Worm (Caenorhabditis elegans) whole organism, young adult: Measurements from ENCODE around the gene Y66D12A.6.
A peak's percentile ranks its signal among the peaks of the same experiment; 100 is the strongest.

ENCODE experiments used
- B0261.1 ChIP-seq: sonication (generic microtip); optimal IDR thresholded peaks from 2 replicates; lab custom pipeline; 2016; ENCODE audit warnings: mild to moderate bottlenecking, missing genetic modification characterization, moderate library complexity, missing compliant biosample characterization
- B0336.3 ChIP-seq: fragments of 200-800 bp; sonication (Bioruptor generic); IDR thresholded peaks from 2 replicates; pipeline ENCODE4 v1.3.6; 2022; ENCODE audit warnings: missing genetic modification characterization, missing compliant biosample characterization
- C06A6.2 ChIP-seq: fragments of 200-800 bp; sonication (Bioruptor generic); conservative IDR thresholded peaks from 2 replicates; pipeline ENCODE4 v1.3.6; 2022; ENCODE audit warnings: missing genetic modification characterization, missing compliant biosample characterization
- D2030.7 ChIP-seq: fragments of 200-800 bp; sonication (Bioruptor generic); IDR thresholded peaks from 2 replicates; pipeline ENCODE4 v1.3.6; 2022; ENCODE audit warnings: missing genetic modification reagents, missing genetic modification characterization, missing compliant biosample characterization
- F10E7.11 ChIP-seq: sonication (generic microtip); optimal IDR thresholded peaks from 2 replicates; lab custom pipeline; 2017; ENCODE audit warnings: mild to moderate bottlenecking, missing genetic modification characterization, moderate library complexity, missing compliant biosample characterization
- F23B12.7 ChIP-seq: sonication (generic microtip); optimal IDR thresholded peaks from 2 replicates; lab custom pipeline; 2017; ENCODE audit warnings: missing genetic modification characterization, mild to moderate bottlenecking, missing compliant biosample characterization, antibody characterized with exemption, moderate library complexity; ENCODE audit not compliant: insufficient read depth
- F33H1.4 ChIP-seq: fragments of 200-800 bp; sonication (Bioruptor generic); IDR thresholded peaks from 2 replicates; pipeline ENCODE4 v1.3.6; 2022; ENCODE audit warnings: missing genetic modification reagents, missing genetic modification characterization, missing compliant biosample characterization
- F39B2.1 ChIP-seq: fragments of 200-800 bp; sonication (Bioruptor generic); IDR thresholded peaks from 2 replicates; pipeline ENCODE4 v1.3.6; 2022; ENCODE audit warnings: missing genetic modification reagents, missing genetic modification characterization, missing compliant biosample characterization
- F52B5.7 ChIP-seq: sonication (generic microtip); optimal IDR thresholded peaks from 2 replicates; lab custom pipeline; 2016; ENCODE audit warnings: mild to moderate bottlenecking, missing genetic modification characterization, missing compliant biosample characterization
- F55B11.4 ChIP-seq: sonication (generic microtip); optimal IDR thresholded peaks from 2 replicates; lab custom pipeline; 2016; ENCODE audit warnings: missing compliant biosample characterization, missing genetic modification characterization, borderline replicate concordance; ENCODE audit not compliant: insufficient read depth
- T07F8.4 ChIP-seq: sonication (generic microtip); optimal IDR thresholded peaks from 2 replicates; lab custom pipeline; 2016; ENCODE audit warnings: mild to moderate bottlenecking, missing genetic modification characterization, moderate library complexity, missing compliant biosample characterization
- T26A5.8 ChIP-seq: sonication (generic microtip); optimal IDR thresholded peaks from 2 replicates; lab custom pipeline; 2016; ENCODE audit warnings: missing genetic modification characterization, missing compliant biosample characterization
- Y53G8AR.9 ChIP-seq: fragments of 200-800 bp; sonication (Bioruptor generic); conservative IDR thresholded peaks from 2 replicates; pipeline ENCODE4 v1.3.6; 2022; ENCODE audit warnings: missing genetic modification reagents, missing genetic modification characterization, missing compliant biosample characterization
- Y67H2A.10 ChIP-seq: fragments of 200-800 bp; sonication (Bioruptor generic); conservative IDR thresholded peaks from 2 replicates; pipeline ENCODE4 v1.3.6; 2022; ENCODE audit warnings: missing genetic modification reagents, missing genetic modification characterization, missing compliant biosample characterization
- ccch-3 ChIP-seq: fragments of 200-800 bp; sonication (Bioruptor generic); optimal IDR thresholded peaks from 2 replicates; lab custom pipeline; 2018; ENCODE audit warnings: mild to moderate bottlenecking, missing genetic modification characterization, missing compliant biosample characterization
- cebp-2 ChIP-seq: fragments of 200-800 bp; sonication (Bioruptor generic); IDR thresholded peaks from 2 replicates; pipeline ENCODE4 v1.3.6; 2022; ENCODE audit warnings: missing genetic modification characterization, missing compliant biosample characterization
- chd-7 ChIP-seq: sonication (generic microtip); optimal IDR thresholded peaks from 2 replicates; lab custom pipeline; 2016; ENCODE audit warnings: mild to moderate bottlenecking, missing genetic modification characterization, moderate library complexity, missing compliant biosample characterization
- die-1 ChIP-seq: sonication (generic microtip); optimal IDR thresholded peaks from 2 replicates; lab custom pipeline; 2016; ENCODE audit warnings: missing genotype, mild to moderate bottlenecking, missing genetic modification characterization, missing compliant biosample characterization
- egl-44 ChIP-seq: fragments of 200-800 bp; sonication (Bioruptor generic); IDR thresholded peaks from 2 replicates; pipeline ENCODE4 v1.3.6; 2022; ENCODE audit warnings: missing genetic modification reagents, missing genetic modification characterization, missing compliant biosample characterization
- egrh-3 ChIP-seq: fragments of 200-800 bp; sonication (Bioruptor generic); IDR thresholded peaks from 2 replicates; pipeline ENCODE4 v1.3.6; 2022; ENCODE audit warnings: missing genetic modification reagents, missing genetic modification characterization, missing compliant biosample characterization
- ekl-4 ChIP-seq: fragments of 200-800 bp; sonication (Bioruptor generic); IDR thresholded peaks from 2 replicates; pipeline ENCODE4 v1.3.6; 2022; ENCODE audit warnings: missing genetic modification reagents, missing genetic modification characterization, missing compliant biosample characterization
- hlh-26 ChIP-seq: fragments of 200-800 bp; sonication (Bioruptor generic); conservative IDR thresholded peaks from 2 replicates; pipeline ENCODE4 v1.3.6; 2022; ENCODE audit warnings: missing genetic modification reagents, missing genetic modification characterization, missing compliant biosample characterization
- hrde-1 ChIP-seq: sonication (generic microtip); optimal IDR thresholded peaks from 2 replicates; lab custom pipeline; 2016; ENCODE audit warnings: missing genetic modification characterization, mild to moderate bottlenecking, missing compliant biosample characterization, moderate library complexity, missing genotype, missing genetic modification reagents, borderline replicate concordance
- let-526 ChIP-seq: fragments of 200-800 bp; sonication (Bioruptor generic); IDR thresholded peaks from 2 replicates; pipeline ENCODE4 v1.3.6; 2022; ENCODE audit warnings: missing genetic modification reagents, missing genetic modification characterization, missing compliant biosample characterization
- let-607 ChIP-seq, 2 experiments: fragments of 200-800 bp in 1 of 2; sonication (Bioruptor generic) in 1 of 2; sonication (generic microtip) in 1 of 2; optimal IDR thresholded peaks; 2 replicates each; lab custom pipeline; 2016 to 2018; ENCODE audit warnings: mild to moderate bottlenecking in 2 of 2, missing compliant biosample characterization in 2 of 2, missing genetic modification characterization in 2 of 2, moderate library complexity in 2 of 2, missing genotype in 1 of 2
- lin-26 ChIP-seq: fragments of 200-800 bp; sonication (Bioruptor generic); IDR thresholded peaks from 2 replicates; pipeline ENCODE4 v1.3.6; 2022; ENCODE audit warnings: missing genetic modification reagents, missing genetic modification characterization, missing compliant biosample characterization
- lin-54 ChIP-seq: fragments of 200-800 bp; sonication (Bioruptor generic); optimal IDR thresholded peaks from 2 replicates; lab custom pipeline; 2018; ENCODE audit warnings: mild to moderate bottlenecking, missing genetic modification characterization, missing compliant biosample characterization
- lir-1 ChIP-seq: fragments of 200-800 bp; sonication (Bioruptor generic); conservative IDR thresholded peaks from 2 replicates; pipeline ENCODE4 v1.3.6; 2022; ENCODE audit warnings: missing genetic modification reagents, missing genetic modification characterization, missing compliant biosample characterization
- lsl-1 ChIP-seq: fragments of 200-800 bp; sonication (Bioruptor generic); optimal IDR thresholded peaks from 2 replicates; lab custom pipeline; 2018; ENCODE audit warnings: mild to moderate bottlenecking, missing genetic modification characterization, moderate library complexity, missing compliant biosample characterization
- madf-10 ChIP-seq: sonication (generic microtip); optimal IDR thresholded peaks from 2 replicates; lab custom pipeline; 2016; ENCODE audit warnings: mild to moderate bottlenecking, missing genetic modification characterization, missing compliant biosample characterization
- madf-3 ChIP-seq: fragments of 200-800 bp; sonication (Bioruptor generic); IDR thresholded peaks from 2 replicates; pipeline ENCODE4 v1.3.6; 2022; ENCODE audit warnings: missing genetic modification reagents, missing genetic modification characterization, missing compliant biosample characterization
- madf-6 ChIP-seq: fragments of 200-800 bp; sonication (Bioruptor generic); IDR thresholded peaks from 2 replicates; pipeline ENCODE4 v1.3.6; 2022; ENCODE audit warnings: missing genetic modification reagents, missing genetic modification characterization, missing compliant biosample characterization
- nhr-120 ChIP-seq: fragments of 200-800 bp; sonication (Bioruptor generic); IDR thresholded peaks from 2 replicates; pipeline ENCODE4 v1.3.6; 2022; ENCODE audit warnings: missing genetic modification characterization, missing compliant biosample characterization
- pbrm-1 ChIP-seq: fragments of 200-800 bp; sonication (Bioruptor generic); IDR thresholded peaks from 2 replicates; pipeline ENCODE4 v1.3.6; 2022; ENCODE audit warnings: missing genetic modification reagents, missing genetic modification characterization, missing compliant biosample characterization
- rec-8 ChIP-seq, 2 experiments: sonication (generic microtip); optimal IDR thresholded peaks; 2 replicates each; lab custom pipeline; 2016; ENCODE audit warnings: mild to moderate bottlenecking in 2 of 2, missing genetic modification characterization in 2 of 2, missing genetic modification reagents in 2 of 2, missing genotype in 2 of 2, missing biosample characterization in 1 of 2, missing compliant biosample characterization in 1 of 2, moderate library complexity in 1 of 2
- rpc-1 ChIP-seq, 2 experiments: fragments of 150-350 bp in 1 of 2; sonication (generic microtip) in 1 of 2; optimal IDR thresholded peaks; 2 replicates each; lab custom pipeline; 2014 to 2018; ENCODE audit warnings: missing biosample characterization in 1 of 2, missing genetic modification characterization in 1 of 2, missing genetic modification reagents in 1 of 2, missing genotype in 1 of 2
- somi-1 ChIP-seq: fragments of 200-800 bp; sonication (Bioruptor generic); optimal IDR thresholded peaks from 2 replicates; lab custom pipeline; 2018; ENCODE audit warnings: mild to moderate bottlenecking, missing genetic modification characterization, missing compliant biosample characterization
- tlf-1 ChIP-seq: fragments of 200-800 bp; sonication (Bioruptor generic); optimal IDR thresholded peaks from 2 replicates; lab custom pipeline; 2018; ENCODE audit warnings: mild to moderate bottlenecking, missing genetic modification characterization, missing compliant biosample characterization
- unc-130 ChIP-seq: sonication (generic microtip); optimal IDR thresholded peaks from 2 replicates; lab custom pipeline; 2016; ENCODE audit warnings: missing genetic modification reagents, missing genetic modification characterization, missing compliant biosample characterization
- xnd-1 ChIP-seq: sonication (generic microtip); optimal IDR thresholded peaks from 2 replicates; lab custom pipeline; 2016; ENCODE audit warnings: missing genotype, missing genetic modification reagents, missing genetic modification characterization, missing compliant biosample characterization
- zfh-2 ChIP-seq: fragments of 200-800 bp; sonication (Bioruptor generic); conservative IDR thresholded peaks from 2 replicates; pipeline ENCODE4 v1.3.6; 2022; ENCODE audit warnings: missing genetic modification reagents, missing genetic modification characterization, missing compliant biosample characterization
- ztf-18 ChIP-seq: sonication (generic microtip); optimal IDR thresholded peaks from 2 replicates; lab custom pipeline; 2016; ENCODE audit warnings: missing genotype, mild to moderate bottlenecking, missing genetic modification characterization, missing compliant biosample characterization
- ztf-22 ChIP-seq: fragments of 200-800 bp; sonication (Bioruptor generic); optimal IDR thresholded peaks from 2 replicates; lab custom pipeline; 2018; ENCODE audit warnings: mild to moderate bottlenecking, missing genetic modification characterization, moderate library complexity, missing compliant biosample characterization
- ztf-25 ChIP-seq: fragments of 200-800 bp; sonication (Bioruptor generic); IDR thresholded peaks from 2 replicates; pipeline ENCODE4 v1.3.6; 2022; ENCODE audit warnings: missing genetic modification reagents, missing genetic modification characterization, missing compliant biosample characterization
- ztf-26 ChIP-seq: sonication (generic microtip); optimal IDR thresholded peaks from 2 replicates; lab custom pipeline; 2017; ENCODE audit warnings: missing genetic modification characterization, missing compliant biosample characterization
- ztf-3 ChIP-seq: fragments of 200-800 bp; sonication (Bioruptor generic); optimal IDR thresholded peaks from 2 replicates; lab custom pipeline; 2018; ENCODE audit warnings: mild to moderate bottlenecking, missing genetic modification characterization, missing compliant biosample characterization

Y66D12A.6 gene

DNA sequence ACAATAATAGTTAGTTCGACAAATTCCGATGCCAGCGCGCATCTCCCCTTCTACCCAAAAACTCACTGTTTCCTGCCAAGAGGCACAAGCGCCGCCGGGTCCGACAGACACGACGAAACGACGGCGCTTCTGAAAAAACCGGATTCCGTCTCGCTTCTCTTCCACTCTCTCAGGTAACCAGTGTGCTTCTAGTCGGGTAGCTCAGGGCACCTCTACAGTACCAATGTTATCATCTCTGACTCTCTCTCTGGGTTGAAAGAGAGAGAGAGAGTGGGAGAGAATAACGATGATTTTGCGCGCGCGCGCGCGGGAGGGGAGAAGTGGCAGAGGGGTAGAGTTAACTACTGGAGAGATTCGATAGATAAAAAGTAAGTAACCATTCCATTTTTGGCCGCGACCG lies 24.3 kb downstream of the Y66D12A.6 start:
- TF ChIP-seq madf-10 (no peak), egrh-3 (GFP tag; lab: Robert Waterston, UW) (peak; percentile 51; the same call in 1 of the 2 replicates), lin-26 (GFP tag; lab: Robert Waterston, UW) (0 out of 2 replicates have a peak, but pooled peaks have one; percentile 69), lir-1 (GFP tag; lab: Robert Waterston, UW) (no peak), F39B2.1 (GFP tag; lab: Robert Waterston, UW) (no peak), lin-54 (GFP tag; lab: Kevin White, UChicago) (no peak), nhr-120 (GFP tag; lab: Robert Waterston, UW) (no peak), zfh-2 (GFP tag; lab: Robert Waterston, UW) (peak; percentile 85), hlh-26 (GFP tag; lab: Robert Waterston, UW) (no peak)

DNA sequence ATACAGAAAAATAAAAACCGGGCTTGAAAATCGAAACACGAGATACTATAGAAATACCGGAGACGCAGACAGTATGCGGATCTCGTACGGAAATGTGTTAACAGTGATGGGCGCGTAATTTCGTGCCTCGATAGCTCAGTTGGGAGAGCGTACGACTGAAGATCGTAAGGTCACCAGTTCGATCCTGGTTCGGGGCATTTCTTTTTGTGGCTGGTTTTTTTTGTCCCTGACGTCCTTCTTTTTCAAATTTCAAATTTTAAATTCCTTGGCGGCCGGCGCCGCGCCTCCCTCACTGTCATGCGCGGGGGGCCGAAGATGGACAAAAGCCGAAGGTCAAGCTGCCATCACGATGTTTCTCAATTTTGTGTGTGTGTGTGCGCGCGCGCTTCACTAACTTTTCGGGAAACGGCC lies 26.5 kb downstream of the Y66D12A.6 start:
- TF ChIP-seq Y53G8AR.9 (GFP tag; lab: Robert Waterston, UW): peak; percentile 67
- no peak for TF ChIP-seq F55B11.4 (tag; lab: Kevin White, UChicago)
- peak; percentile 60 for TF ChIP-seq F52B5.7 (tag; lab: Kevin White, UChicago)
- no peak for TF ChIP-seq xnd-1 (tag; lab: Kevin White, UChicago)
- peak; percentile 43; the same call in 1 of the 2 replicates for TF ChIP-seq C06A6.2 (GFP tag; lab: Robert Waterston, UW)
- no peak for TF ChIP-seq T26A5.8 (tag; lab: Kevin White, UChicago)
- TF ChIP-seq nhr-120 (GFP tag; lab: Robert Waterston, UW): no peak
- no peak for TF ChIP-seq ekl-4
- peak; percentile 18 for TF ChIP-seq lsl-1 (GFP tag; lab: Kevin White, UChicago)
- TF ChIP-seq B0261.1 (tag; lab: Kevin White, UChicago): peak; percentile 80
- TF ChIP-seq ztf-18 (tag; lab: Kevin White, UChicago): peak; percentile 58
- TF ChIP-seq F33H1.4 (GFP tag; lab: Robert Waterston, UW): 0 out of 2 replicates have a peak, but pooled peaks have one; percentile 14
- TF ChIP-seq madf-10: peak; percentile 9
- TF ChIP-seq hrde-1 (tag; lab: Kevin White, UChicago): no peak
- no peak for TF ChIP-seq madf-3 (GFP tag; lab: Robert Waterston, UW)
- TF ChIP-seq ztf-25 (GFP tag; lab: Robert Waterston, UW): peak; percentile 87
- no peak for TF ChIP-seq ztf-26 (tag; lab: Kevin White, UChicago)
- no peak for TF ChIP-seq pbrm-1 (GFP tag; lab: Robert Waterston, UW)
- TF ChIP-seq let-526 (GFP tag; lab: Robert Waterston, UW): no peak
- no peak for TF ChIP-seq Y67H2A.10 (GFP tag; lab: Robert Waterston, UW)
- no peak for TF ChIP-seq ztf-3 (GFP tag; lab: Kevin White, UChicago)
- TF ChIP-seq madf-6: peak; percentile 54; the same call in 1 of the 2 replicates
- peak; percentile 11 for TF ChIP-seq T07F8.4 (tag; lab: Kevin White, UChicago)
- peak in 1 of 2 experiments; percentile 23 for TF ChIP-seq rec-8 (tag; optimal IDR thresholded peaks at IDR 0.05; lab: Kevin White, UChicago)
- TF ChIP-seq let-607 (tag; optimal IDR thresholded peaks at IDR 0.05; lab: Kevin White, UChicago): no peak
- no peak for TF ChIP-seq somi-1 (GFP tag; lab: Kevin White, UChicago)
- TF ChIP-seq hlh-26 (GFP tag; lab: Robert Waterston, UW): no peak
- TF ChIP-seq F10E7.11 (tag; lab: Kevin White, UChicago): no peak
- no peak for TF ChIP-seq unc-130
- peak; percentile 70 for TF ChIP-seq rpc-1 (optimal IDR thresholded peaks at IDR 0.05; lab: Kevin White, UChicago)
- peak; percentile 82 for TF ChIP-seq rpc-1 (tag; optimal IDR thresholded peaks at IDR 0.05; lab: Kevin White, UChicago)
- no peak for TF ChIP-seq ccch-3
- no peak for TF ChIP-seq ztf-22 (GFP tag; lab: Kevin White, UChicago)
- TF ChIP-seq chd-7: peak; percentile 29
- no peak for TF ChIP-seq B0336.3 (GFP tag; lab: Robert Waterston, UW)
- no peak for TF ChIP-seq F23B12.7 (tag; lab: Kevin White, UChicago)
- peak; percentile 61 for TF ChIP-seq D2030.7 (GFP tag; lab: Robert Waterston, UW)
- TF ChIP-seq die-1 (tag; lab: Kevin White, UChicago): peak; percentile 77
- TF ChIP-seq egl-44 (GFP tag; lab: Robert Waterston, UW): no peak
- 0 out of 2 replicates have a peak, but pooled peaks have one; percentile 67 for TF ChIP-seq cebp-2 (GFP tag; lab: Robert Waterston, UW)
- no peak for TF ChIP-seq tlf-1 (GFP tag; lab: Kevin White, UChicago)
